Worm (Caenorhabditis elegans) whole organism, L1 larva: ENCODE measurements around the gene sup-36.
A peak's percentile ranks its signal among the peaks of the same experiment; 100 is the strongest.

Experiments
- lir-3 ChIP-seq: sonication (generic microtip); optimal IDR thresholded peaks from 2 replicates; lab custom pipeline; 2016; ENCODE audit warnings: mild to moderate bottlenecking, missing genetic modification characterization, moderate library complexity, missing compliant biosample characterization; ENCODE audit not compliant: poor library complexity
- mef-2 ChIP-seq: fragments of 150-350 bp; optimal IDR thresholded peaks from 2 replicates; lab custom pipeline; 2014; ENCODE audit warnings: missing biosample characterization, missing genetic modification characterization
- nhr-12 ChIP-seq: sonication (generic microtip); optimal IDR thresholded peaks from 2 replicates; lab custom pipeline; 2017; ENCODE audit warnings: missing biosample characterization, missing genetic modification characterization

- TF ChIP-seq nhr-12 (tag; lab: Kevin White, UChicago) (no peak), mef-2 (tag; lab: Kevin White, UChicago) (no peak), lir-3 (tag; lab: Kevin White, UChicago) (peak; percentile 66)
Measured at ce11 chrIV:6585397-6585921, 16.0 kb upstream of the sup-36 start, which contains the start of the genes F38A5.2 and dnj-11.
